Worm (Caenorhabditis elegans) whole organism, early embryonic: ENCODE measurements around the gene mpz-3.

Source experiments
- ets-7 ChIP-seq: sonication (generic microtip); optimal IDR thresholded peaks from 2 replicates; lab custom pipeline; 2016; ENCODE audit warnings: missing genotype, missing genetic modification characterization, missing compliant biosample characterization
- flt-1 ChIP-seq: fragments of 200-800 bp; sonication (Bioruptor generic); IDR thresholded peaks from 2 replicates; pipeline ENCODE4 v1.3.6; 2022; ENCODE audit warnings: missing genetic modification characterization, missing compliant biosample characterization

DNA sequence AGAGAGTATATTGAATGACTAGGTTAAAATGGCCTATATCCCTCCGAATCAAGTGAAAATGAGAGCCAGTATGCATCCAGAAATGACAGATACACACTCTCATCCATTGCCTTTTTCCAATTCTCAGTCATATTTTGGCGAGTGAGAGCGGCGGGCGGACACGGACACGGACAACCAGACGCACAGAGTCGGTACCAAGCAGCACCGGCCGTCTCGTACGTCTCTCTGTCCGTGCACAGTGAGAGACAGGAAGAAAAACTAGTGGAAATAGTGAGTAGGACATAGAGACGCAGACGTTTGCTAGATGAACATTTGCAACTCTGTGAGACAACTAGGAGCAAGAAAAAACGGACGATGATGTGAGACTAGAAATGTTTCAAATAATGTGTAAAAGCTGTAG is 2.0 kb downstream of the mpz-3 start:
- TF ChIP-seq ets-7 (tag; lab: Kevin White, UChicago) (no peak), flt-1 (GFP tag; lab: Robert Waterston, UW) (no peak)
